Worm (Caenorhabditis elegans) whole organism, midembryonic: ENCODE data around the gene F47G3.3.

Experiments
- cog-1 ChIP-seq: sonication (generic microtip); optimal IDR thresholded peaks from 2 replicates; lab custom pipeline; 2016; ENCODE audit warnings: missing genetic modification characterization, missing compliant biosample characterization
- flt-1 ChIP-seq: fragments of 200-800 bp; sonication (Bioruptor generic); IDR thresholded peaks from 2 replicates; pipeline ENCODE4 v1.3.6; 2022; ENCODE audit warnings: missing genetic modification characterization, missing compliant biosample characterization
- klf-2 ChIP-seq: fragments of 200-800 bp; sonication (Bioruptor generic); conservative IDR thresholded peaks from 2 replicates; pipeline ENCODE4 v1.3.6; 2022; ENCODE audit warnings: missing genetic modification reagents, missing genetic modification characterization, missing compliant biosample characterization
- med-1 ChIP-seq: sonication (generic microtip); optimal IDR thresholded peaks from 2 replicates; lab custom pipeline; 2017; ENCODE audit warnings: missing genetic modification characterization, mild to moderate bottlenecking, missing compliant biosample characterization, antibody characterized with exemption, missing genetic modification reagents; ENCODE audit not compliant: insufficient read depth
- ref-1 ChIP-seq: fragments of 200-800 bp; sonication (Bioruptor generic); conservative IDR thresholded peaks from 2 replicates; pipeline ENCODE4 v1.3.6; 2022; ENCODE audit warnings: missing genetic modification reagents, missing genetic modification characterization, missing compliant biosample characterization
- tab-1 ChIP-seq: fragments of 200-800 bp; sonication (Bioruptor generic); IDR thresholded peaks from 2 replicates; pipeline ENCODE4 v1.3.6; 2022; ENCODE audit warnings: missing genetic modification characterization, missing compliant biosample characterization
- ztf-23 ChIP-seq: fragments of 200-800 bp; sonication (Bioruptor generic); IDR thresholded peaks from 2 replicates; pipeline ENCODE4 v1.3.6; 2022; ENCODE audit warnings: missing genetic modification reagents, missing genetic modification characterization, missing compliant biosample characterization
- ztf-29 ChIP-seq: fragments of 200-800 bp; sonication (Bioruptor generic); IDR thresholded peaks from 2 replicates; pipeline ENCODE4 v1.3.6; 2022; ENCODE audit warnings: missing genetic modification reagents, missing genetic modification characterization, missing compliant biosample characterization

DNA sequence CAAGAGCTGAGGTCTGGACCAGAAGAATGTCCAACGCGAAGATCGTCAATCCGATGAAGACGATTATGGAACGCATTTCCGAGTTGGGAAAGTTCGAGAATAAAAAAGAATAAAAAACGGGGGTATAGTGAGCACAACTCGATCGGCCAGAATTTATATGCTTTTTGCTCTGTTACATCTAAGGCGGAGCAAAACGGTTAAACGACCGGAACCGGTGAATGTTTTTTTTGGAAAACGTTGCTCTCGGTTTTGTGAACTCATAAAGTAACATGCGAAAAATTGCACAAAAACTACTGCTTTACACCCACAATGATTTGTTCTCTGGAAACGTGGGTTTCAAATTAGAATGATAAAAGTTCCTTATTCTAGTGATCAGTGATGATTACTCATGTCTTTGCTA is 33.8 kb upstream of the F47G3.3 start, which contains the start of gene nlp-22:
- TF ChIP-seq med-1 (GFP tag; lab: Kevin White, UChicago) (no peak), cog-1 (tag; lab: Kevin White, UChicago) (no peak), flt-1 (GFP tag; lab: Robert Waterston, UW) (no peak), ztf-23 (GFP tag; lab: Robert Waterston, UW) (no peak), klf-2 (GFP tag; lab: Robert Waterston, UW) (no peak), ref-1 (no peak), ztf-29 (no peak), tab-1 (GFP tag; lab: Robert Waterston, UW) (no peak)
